Worm (Caenorhabditis elegans) whole organism, late embryonic: Measurements from ENCODE around the gene E04F6.4.

ENCODE experiments used
- C08G9.2 ChIP-seq: sonication (generic microtip); optimal IDR thresholded peaks from 2 replicates; lab custom pipeline; 2016; ENCODE audit warnings: mild to moderate bottlenecking, missing genetic modification characterization, moderate library complexity, missing compliant biosample characterization
- C38D4.7 ChIP-seq: fragments of 200-800 bp; sonication (Bioruptor generic); optimal IDR thresholded peaks from 2 replicates; lab custom pipeline; 2018; ENCODE audit warnings: mild to moderate bottlenecking, missing genetic modification characterization, moderate library complexity, missing compliant biosample characterization
- K02D7.2 ChIP-seq: sonication (generic microtip); optimal IDR thresholded peaks from 2 replicates; lab custom pipeline; 2017; ENCODE audit warnings: mild to moderate bottlenecking, missing genetic modification characterization, missing compliant biosample characterization
- K09A11.1 ChIP-seq: sonication (generic microtip); optimal IDR thresholded peaks from 2 replicates; lab custom pipeline; 2017; ENCODE audit warnings: antibody characterized with exemption, mild to moderate bottlenecking, missing genetic modification characterization, missing compliant biosample characterization; ENCODE audit not compliant: insufficient read depth
- T23F11.4 ChIP-seq: fragments of 200-800 bp; sonication (Bioruptor generic); optimal IDR thresholded peaks from 2 replicates; lab custom pipeline; 2018; ENCODE audit warnings: mild to moderate bottlenecking, missing genetic modification characterization, missing compliant biosample characterization
- ama-1 ChIP-seq: fragments of 150-350 bp; optimal IDR thresholded peaks from 2 replicates; lab custom pipeline; 2014
- ceh-18 ChIP-seq: sonication (generic microtip); optimal IDR thresholded peaks from 2 replicates; lab custom pipeline; 2016; ENCODE audit warnings: missing genetic modification characterization, missing compliant biosample characterization
- ceh-19 ChIP-seq: fragments of 200-800 bp; sonication (Bioruptor generic); optimal IDR thresholded peaks from 2 replicates; lab custom pipeline; 2018; ENCODE audit warnings: mild to moderate bottlenecking, missing genetic modification characterization, missing compliant biosample characterization
- ceh-2 ChIP-seq: sonication (generic microtip); optimal IDR thresholded peaks from 2 replicates; lab custom pipeline; 2016; ENCODE audit warnings: missing genotype, missing genetic modification characterization, missing compliant biosample characterization
- ceh-22 ChIP-seq: sonication (generic microtip); optimal IDR thresholded peaks from 2 replicates; lab custom pipeline; 2017; ENCODE audit warnings: missing biosample characterization, missing genetic modification characterization
- ceh-24 ChIP-seq: sonication (generic microtip); optimal IDR thresholded peaks from 2 replicates; lab custom pipeline; 2016; ENCODE audit warnings: mild to moderate bottlenecking, missing genetic modification characterization, missing compliant biosample characterization
- ceh-31 ChIP-seq: sonication (generic microtip); optimal IDR thresholded peaks from 2 replicates; lab custom pipeline; 2016; ENCODE audit warnings: missing genetic modification characterization, missing compliant biosample characterization
- ceh-48 ChIP-seq: sonication (generic microtip); optimal IDR thresholded peaks from 2 replicates; lab custom pipeline; 2016; ENCODE audit warnings: missing genetic modification characterization, inconsistent platforms, missing compliant biosample characterization
- ceh-6 ChIP-seq: fragments of 200-800 bp; sonication (Bioruptor generic); optimal IDR thresholded peaks from 2 replicates; lab custom pipeline; 2018; ENCODE audit warnings: mild to moderate bottlenecking, missing genetic modification characterization, missing compliant biosample characterization
- ceh-9 ChIP-seq: sonication (generic microtip); optimal IDR thresholded peaks from 2 replicates; lab custom pipeline; 2016; ENCODE audit warnings: mild to moderate bottlenecking, missing genetic modification characterization, inconsistent platforms, missing compliant biosample characterization
- dmd-4 ChIP-seq: sonication (generic microtip); optimal IDR thresholded peaks from 2 replicates; lab custom pipeline; 2016; ENCODE audit warnings: borderline replicate concordance, missing genetic modification characterization, missing compliant biosample characterization
- elt-2 ChIP-seq: sonication (generic microtip); optimal IDR thresholded peaks from 2 replicates; lab custom pipeline; 2016; ENCODE audit warnings: missing genetic modification reagents, missing genetic modification characterization, missing compliant biosample characterization
- elt-4 ChIP-seq: sonication (generic microtip); optimal IDR thresholded peaks from 2 replicates; lab custom pipeline; 2016; ENCODE audit warnings: missing genetic modification characterization, missing compliant biosample characterization
- eyg-1 ChIP-seq: sonication (generic microtip); optimal IDR thresholded peaks from 2 replicates; lab custom pipeline; 2016; ENCODE audit warnings: missing genotype, missing genetic modification characterization, missing compliant biosample characterization
- fkh-10 ChIP-seq: fragments of 150-350 bp; optimal IDR thresholded peaks from 2 replicates; lab custom pipeline; 2014; ENCODE audit warnings: missing biosample characterization, missing genetic modification reagents, missing genetic modification characterization
- fkh-6 ChIP-seq: sonication (generic microtip); optimal IDR thresholded peaks from 2 replicates; lab custom pipeline; 2016; ENCODE audit warnings: missing genetic modification characterization, missing compliant biosample characterization
- hlh-13 ChIP-seq: fragments of 200-800 bp; sonication (Bioruptor generic); optimal IDR thresholded peaks from 2 replicates; lab custom pipeline; 2018; ENCODE audit warnings: mild to moderate bottlenecking, missing genetic modification characterization, missing compliant biosample characterization
- hlh-15 ChIP-seq: sonication (generic microtip); optimal IDR thresholded peaks from 2 replicates; lab custom pipeline; 2016; ENCODE audit warnings: missing genetic modification characterization, missing compliant biosample characterization
- hlh-8 ChIP-seq: sonication (generic microtip); optimal IDR thresholded peaks from 2 replicates; lab custom pipeline; 2016; ENCODE audit warnings: missing genotype, missing genetic modification characterization, missing compliant biosample characterization
- lin-11 ChIP-seq: fragments of 200-800 bp; sonication (Bioruptor generic); optimal IDR thresholded peaks from 2 replicates; lab custom pipeline; 2018; ENCODE audit warnings: mild to moderate bottlenecking, missing genetic modification characterization, missing compliant biosample characterization
- mec-3 ChIP-seq: sonication (generic microtip); optimal IDR thresholded peaks from 2 replicates; lab custom pipeline; 2016; ENCODE audit warnings: borderline replicate concordance, missing genetic modification characterization, missing compliant biosample characterization
- nfya-1 ChIP-seq: sonication (generic microtip); optimal IDR thresholded peaks from 2 replicates; lab custom pipeline; 2017; ENCODE audit warnings: missing genetic modification characterization, mild to moderate bottlenecking, missing compliant biosample characterization, antibody characterized with exemption, moderate library complexity
- nhr-11 ChIP-seq: fragments of 150-350 bp; optimal IDR thresholded peaks from 2 replicates; lab custom pipeline; 2014; ENCODE audit warnings: missing biosample characterization, missing genetic modification characterization
- nhr-232 ChIP-seq: sonication (generic microtip); optimal IDR thresholded peaks from 2 replicates; lab custom pipeline; 2016; ENCODE audit warnings: missing genetic modification characterization, missing compliant biosample characterization
- npax-4 ChIP-seq: sonication (generic microtip); optimal IDR thresholded peaks from 2 replicates; lab custom pipeline; 2016; ENCODE audit warnings: missing genetic modification characterization, missing compliant biosample characterization
- odd-2 ChIP-seq: sonication (generic microtip); optimal IDR thresholded peaks from 2 replicates; lab custom pipeline; 2017; ENCODE audit warnings: antibody characterized with exemption, mild to moderate bottlenecking, missing genetic modification characterization, missing compliant biosample characterization
- pat-9 ChIP-seq: fragments of 200-800 bp; sonication (Bioruptor generic); optimal IDR thresholded peaks from 2 replicates; lab custom pipeline; 2018; ENCODE audit warnings: mild to moderate bottlenecking, missing genetic modification characterization, moderate library complexity, missing compliant biosample characterization
- pha-4 ChIP-seq: fragments of 150-350 bp; optimal IDR thresholded peaks from 2 replicates; lab custom pipeline; 2018; ENCODE audit warnings: missing biosample characterization, missing genetic modification reagents, missing genetic modification characterization
- pros-1 ChIP-seq: fragments of 150-350 bp; optimal IDR thresholded peaks from 2 replicates; lab custom pipeline; 2014; ENCODE audit warnings: missing biosample characterization, missing genetic modification reagents, missing genetic modification characterization
- rnt-1 ChIP-seq: sonication (generic microtip); optimal IDR thresholded peaks from 2 replicates; lab custom pipeline; 2016; ENCODE audit warnings: missing genetic modification characterization, missing compliant biosample characterization
- sox-2 ChIP-seq: fragments of 200-800 bp; sonication (Bioruptor generic); IDR thresholded peaks from 2 replicates; pipeline ENCODE4 v1.3.6; 2022; ENCODE audit warnings: missing genetic modification reagents, missing genetic modification characterization, missing compliant biosample characterization
- sox-4 ChIP-seq: sonication (generic microtip); optimal IDR thresholded peaks from 2 replicates; lab custom pipeline; 2017; ENCODE audit warnings: mild to moderate bottlenecking, missing genetic modification characterization, inconsistent platforms, missing compliant biosample characterization
- tbx-2 ChIP-seq: sonication (generic microtip); optimal IDR thresholded peaks from 2 replicates; lab custom pipeline; 2016; ENCODE audit warnings: missing genetic modification characterization, missing compliant biosample characterization
- tbx-7 ChIP-seq: sonication (generic microtip); optimal IDR thresholded peaks from 2 replicates; lab custom pipeline; 2016; ENCODE audit warnings: missing genotype, missing genetic modification characterization, missing compliant biosample characterization
- ttx-3 ChIP-seq: sonication (generic microtip); optimal IDR thresholded peaks from 2 replicates; lab custom pipeline; 2016; ENCODE audit warnings: missing genetic modification reagents, missing genetic modification characterization, missing compliant biosample characterization
- unc-42 ChIP-seq: sonication (generic microtip); optimal IDR thresholded peaks from 2 replicates; lab custom pipeline; 2016; ENCODE audit warnings: missing genotype, missing genetic modification characterization, missing compliant biosample characterization
- zip-5 ChIP-seq: sonication (generic microtip); optimal IDR thresholded peaks from 2 replicates; lab custom pipeline; 2016; ENCODE audit warnings: missing genetic modification characterization, missing compliant biosample characterization

E04F6.4 gene

DNA sequence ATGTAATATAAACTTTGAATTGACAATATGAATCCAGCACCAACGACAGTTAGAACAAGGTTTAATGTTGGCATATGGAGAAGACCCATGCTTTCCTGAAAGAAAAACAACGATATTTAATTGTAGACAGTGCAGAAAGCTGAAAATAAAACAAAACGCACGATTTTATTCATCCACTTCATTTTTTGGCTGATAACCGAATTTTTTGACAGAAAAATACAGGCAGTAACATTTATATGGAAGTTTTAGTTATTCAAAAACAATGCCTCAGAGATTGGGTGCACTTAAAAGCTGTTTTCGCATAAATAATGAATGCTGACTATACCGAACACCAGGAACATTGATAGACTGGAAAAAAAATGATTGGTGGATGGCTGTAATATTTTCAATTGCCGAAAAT, 23.5 kb upstream of the E04F6.4 start, which contains the start of gene mfsd-13.2:
Gene mfsd-13.2, minus strand, starts transcription at position 101 of the 400 bp plus-strand sequence.
- TF ChIP-seq rnt-1 (tag; lab: Kevin White, UChicago) (no peak), fkh-10 (GFP tag; lab: Kevin White, UChicago) (no peak), ceh-9 (no peak), hlh-13 (GFP tag; lab: Kevin White, UChicago) (no peak), nhr-11 (no peak)
- TF ChIP-seq, all 69 proteins: peak for 0

DNA sequence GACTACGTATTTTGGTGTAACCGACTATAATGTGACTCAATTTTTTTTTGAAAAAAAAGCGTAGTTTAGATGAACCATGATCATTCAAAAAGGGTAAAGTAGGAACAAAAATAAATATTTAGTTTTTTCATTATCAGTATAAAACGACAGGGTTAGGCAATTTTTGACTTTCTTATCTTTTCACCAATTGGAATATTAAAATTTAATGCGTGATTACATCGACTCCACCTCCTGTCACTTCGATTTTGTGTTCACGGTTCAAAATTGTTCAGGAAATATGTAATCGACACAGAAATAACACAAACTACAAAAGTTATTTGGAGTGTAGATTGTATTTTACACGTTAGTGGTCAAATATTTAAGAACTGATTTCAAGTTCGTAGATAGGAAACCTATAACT, 22.5 kb upstream of the E04F6.4 start:
- TF ChIP-seq mec-3 (tag; lab: Kevin White, UChicago) (no peak), hlh-15 (no peak), C38D4.7 (GFP tag; lab: Kevin White, UChicago) (no peak), ceh-19 (no peak), npax-4 (tag; lab: Kevin White, UChicago) (no peak), ceh-18 (tag; lab: Kevin White, UChicago) (no peak), nhr-232 (tag; lab: Kevin White, UChicago) (no peak), fkh-10 (GFP tag; lab: Kevin White, UChicago) (no peak), pat-9 (tag; lab: Kevin White, UChicago) (no peak), elt-4 (tag; lab: Kevin White, UChicago) (no peak), zip-5 (tag; lab: Kevin White, UChicago) (no peak), ama-1 (no peak), pros-1 (tag; lab: Kevin White, UChicago) (no peak), sox-4 (no peak), ceh-31 (tag; lab: Kevin White, UChicago) (no peak)

DNA sequence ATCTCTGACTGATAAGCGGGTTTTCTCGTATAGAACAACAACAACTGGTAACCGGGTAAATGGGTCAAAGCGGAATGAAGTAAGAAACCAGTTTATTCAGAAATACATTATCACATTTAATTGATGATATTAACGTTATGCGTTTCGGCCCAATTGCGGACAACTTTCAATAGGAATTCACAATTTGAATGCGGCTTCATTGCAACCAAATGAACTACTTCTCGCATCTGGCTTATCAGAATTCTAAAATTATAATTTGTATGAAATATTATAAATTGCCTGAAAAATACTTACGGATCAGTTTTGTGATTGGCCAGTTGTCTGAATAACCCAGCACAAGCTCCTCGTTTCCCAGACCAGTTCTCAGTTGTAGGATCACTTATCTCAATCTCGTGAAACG, 20.5 kb upstream of the E04F6.4 start, which contains the start of gene col-36:
Gene col-36, minus strand, starts transcription at position 101 of the 400 bp plus-strand sequence.
- TF ChIP-seq ceh-24 (no peak), eyg-1 (tag; lab: Kevin White, UChicago) (no peak), elt-2 (tag; lab: Kevin White, UChicago) (no peak), elt-4 (tag; lab: Kevin White, UChicago) (no peak), unc-42 (tag; lab: Kevin White, UChicago) (no peak), K02D7.2 (tag; lab: Kevin White, UChicago) (no peak), ceh-18 (tag; lab: Kevin White, UChicago) (no peak), nhr-232 (tag; lab: Kevin White, UChicago) (no peak), ttx-3 (tag; lab: Kevin White, UChicago) (no peak), C38D4.7 (GFP tag; lab: Kevin White, UChicago) (no peak), hlh-8 (tag; lab: Kevin White, UChicago) (no peak), pros-1 (tag; lab: Kevin White, UChicago) (no peak), ceh-22 (tag; lab: Kevin White, UChicago) (no peak), fkh-6 (tag; lab: Kevin White, UChicago) (no peak), tbx-7 (tag; lab: Kevin White, UChicago) (no peak), C08G9.2 (no peak), odd-2 (tag; lab: Kevin White, UChicago) (no peak), lin-11 (tag; lab: Kevin White, UChicago) (no peak), ceh-31 (tag; lab: Kevin White, UChicago) (no peak)

DNA sequence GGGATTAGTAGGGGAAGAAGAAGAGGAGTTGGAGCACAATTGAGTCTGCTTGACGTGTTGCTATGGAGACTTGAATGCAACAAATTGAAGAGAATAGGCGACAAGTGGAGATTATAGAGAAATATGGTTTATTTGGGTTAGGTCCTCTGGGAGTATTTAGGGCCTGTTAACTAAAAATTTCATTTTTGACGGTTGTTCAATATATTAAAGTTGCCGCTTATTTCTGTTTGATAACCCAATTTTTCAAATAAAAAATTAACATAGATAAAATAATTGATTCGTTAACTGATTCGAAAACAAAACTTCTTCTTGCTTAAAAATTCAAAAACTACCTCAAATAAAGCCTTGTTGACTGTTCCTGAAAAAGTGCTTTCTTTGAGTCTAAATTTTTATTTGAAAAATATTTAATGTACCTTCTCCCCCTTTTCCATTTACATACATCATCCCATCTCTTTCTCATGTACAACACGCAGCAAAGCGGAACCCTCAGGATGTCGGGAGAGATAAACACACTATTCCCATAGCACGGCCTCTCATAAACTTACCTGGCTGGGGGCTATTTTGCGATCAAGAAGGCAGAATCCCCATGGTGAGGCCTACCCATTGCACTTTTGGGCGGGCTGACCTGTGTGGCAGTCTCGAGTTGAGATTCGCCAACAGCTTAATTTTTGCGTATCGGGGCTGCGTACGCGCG, 17.8 kb upstream of the E04F6.4 start, which contains the start of gene dyf-13:
Gene dyf-13, minus strand, starts transcription at position 51 of the 694 bp plus-strand sequence.
- TF ChIP-seq K09A11.1: no peak
- TF ChIP-seq rnt-1 (tag; lab: Kevin White, UChicago): no peak
- no peak for TF ChIP-seq T23F11.4 (GFP tag; lab: Kevin White, UChicago)
- TF ChIP-seq tbx-2 (tag; lab: Kevin White, UChicago): no peak
- no peak for TF ChIP-seq ceh-9
- no peak for TF ChIP-seq nhr-11
- no peak for TF ChIP-seq ceh-2 (tag; lab: Kevin White, UChicago)
- TF ChIP-seq zip-5 (tag; lab: Kevin White, UChicago): no peak
- no peak for TF ChIP-seq lin-11 (tag; lab: Kevin White, UChicago)
- no peak for TF ChIP-seq sox-2
- no peak for TF ChIP-seq dmd-4 (tag; lab: Kevin White, UChicago)
- TF ChIP-seq nfya-1 (tag; lab: Kevin White, UChicago): no peak
- TF ChIP-seq ceh-22 (tag; lab: Kevin White, UChicago): no peak
- no peak for TF ChIP-seq ceh-6 (GFP tag; lab: Kevin White, UChicago)
- no peak for TF ChIP-seq pha-4
- no peak for TF ChIP-seq ceh-48 (tag; lab: Kevin White, UChicago)
- TF ChIP-seq nhr-232 (tag; lab: Kevin White, UChicago): no peak
- TF ChIP-seq ama-1: no peak
- no peak for TF ChIP-seq npax-4 (tag; lab: Kevin White, UChicago)
